Fruit fly (Drosophila melanogaster) whole organism, embryonic: ENCODE measurements around the gene CG9932.
A peak's percentile ranks its signal among the peaks of the same experiment; 100 is the strongest.

ENCODE experiments used
- Atf3 ChIP-seq: fragments of 200-800 bp; sonication (Bioruptor generic); optimal IDR thresholded peaks from 3 replicates; lab custom pipeline; 2016; ENCODE audit warnings: missing biosample characterization, missing genetic modification characterization
- Blimp-1 ChIP-seq: fragments of 200-800 bp; sonication (Bioruptor generic); optimal IDR thresholded peaks from 3 replicates; lab custom pipeline; 2018; ENCODE audit warnings: missing biosample characterization, missing genetic modification characterization, mild to moderate bottlenecking, moderate library complexity, missing genetic modification reagents
- CG10267 ChIP-seq: fragments of 200-800 bp; sonication (Bioruptor generic); optimal IDR thresholded peaks from 2 replicates; lab custom pipeline; 2018; ENCODE audit warnings: missing biosample characterization, mild to moderate bottlenecking, missing genetic modification characterization, moderate library complexity
- CG11504 ChIP-seq: fragments of 200-800 bp; sonication (Bioruptor generic); optimal IDR thresholded peaks from 3 replicates; lab custom pipeline; 2019; ENCODE audit warnings: missing biosample characterization, mild to moderate bottlenecking, missing genetic modification characterization, moderate library complexity
- CG12236 ChIP-seq: fragments of 200-800 bp; sonication (Bioruptor generic); optimal IDR thresholded peaks from 2 replicates; lab custom pipeline; 2016; ENCODE audit warnings: missing biosample characterization, missing genetic modification characterization
- CG12391 ChIP-seq: fragments of 200-800 bp; sonication (Bioruptor generic); optimal IDR thresholded peaks from 3 replicates; lab custom pipeline; 2018; ENCODE audit warnings: missing biosample characterization, mild to moderate bottlenecking, missing genetic modification characterization, moderate library complexity
- CG17186 ChIP-seq: fragments of 200-800 bp; sonication (Bioruptor generic); optimal IDR thresholded peaks from 3 replicates; lab custom pipeline; 2017; ENCODE audit warnings: missing biosample characterization, missing genetic modification reagents, missing genetic modification characterization
- CG17361 ChIP-seq: fragments of 200-800 bp; sonication (Bioruptor generic); IDR thresholded peaks from 3 replicates; pipeline ENCODE4 v1.3.6; 2022; ENCODE audit warnings: missing biosample characterization, missing genetic modification characterization
- CG18262 ChIP-seq: fragments of 200-800 bp; optimal IDR thresholded peaks from 3 replicates; lab custom pipeline; 2019; ENCODE audit warnings: missing biosample characterization, mild to moderate bottlenecking, missing genetic modification characterization, moderate library complexity
- CG18599 ChIP-seq: fragments of 200-800 bp; sonication (Bioruptor generic); optimal IDR thresholded peaks from 3 replicates; lab custom pipeline; 2017; ENCODE audit warnings: missing biosample characterization, missing genetic modification characterization, mild to moderate bottlenecking, moderate library complexity, missing genetic modification reagents
- CG18619 ChIP-seq: fragments of 200-800 bp; sonication (Bioruptor generic); optimal IDR thresholded peaks from 3 replicates; lab custom pipeline; 2017; ENCODE audit warnings: missing biosample characterization, mild to moderate bottlenecking, missing genetic modification characterization
- CG2875 ChIP-seq: fragments of 200-800 bp; sonication (Bioruptor generic); optimal IDR thresholded peaks from 2 replicates; lab custom pipeline; 2017; ENCODE audit warnings: missing biosample characterization, mild to moderate bottlenecking, missing genetic modification characterization, missing genetic modification reagents
- CG30431 ChIP-seq: fragments of 200-800 bp; sonication (Bioruptor generic); optimal IDR thresholded peaks from 2 replicates; lab custom pipeline; 2017; ENCODE audit warnings: missing biosample characterization, missing genetic modification characterization
- CG31388 ChIP-seq: fragments of 200-800 bp; sonication (Bioruptor generic); optimal IDR thresholded peaks from 2 replicates; lab custom pipeline; 2016; ENCODE audit warnings: missing biosample characterization, missing genetic modification characterization
- CG4282 ChIP-seq: fragments of 200-800 bp; sonication (Bioruptor generic); optimal IDR thresholded peaks from 2 replicates; lab custom pipeline; 2016; ENCODE audit warnings: missing biosample characterization, missing genetic modification characterization
- CG4328 ChIP-seq: fragments of 200-800 bp; sonication (Bioruptor generic); optimal IDR thresholded peaks from 3 replicates; lab custom pipeline; 2017; ENCODE audit warnings: missing biosample characterization, missing genetic modification reagents, missing genetic modification characterization
- CG4820 ChIP-seq: fragments of 200-800 bp; sonication (Bioruptor generic); optimal IDR thresholded peaks from 3 replicates; lab custom pipeline; 2016; ENCODE audit warnings: missing biosample characterization, missing genetic modification characterization
- CG6813 ChIP-seq: fragments of 200-800 bp; sonication (Bioruptor generic); optimal IDR thresholded peaks from 2 replicates; lab custom pipeline; 2017; ENCODE audit warnings: missing biosample characterization, missing genetic modification characterization, mild to moderate bottlenecking, moderate library complexity, missing genetic modification reagents
- CG7556 ChIP-seq: fragments of 200-800 bp; sonication (Bioruptor generic); optimal IDR thresholded peaks from 2 replicates; lab custom pipeline; 2017; ENCODE audit warnings: missing biosample characterization, mild to moderate bottlenecking, missing genetic modification characterization
- CG7987 ChIP-seq: fragments of 200-800 bp; sonication (Bioruptor generic); optimal IDR thresholded peaks from 2 replicates; lab custom pipeline; 2018; ENCODE audit warnings: missing biosample characterization, mild to moderate bottlenecking, missing genetic modification characterization, moderate library complexity
- CG9876 ChIP-seq: fragments of 200-800 bp; sonication (Bioruptor generic); optimal IDR thresholded peaks from 2 replicates; lab custom pipeline; 2016; ENCODE audit warnings: missing biosample characterization, missing genetic modification characterization
- Camta ChIP-seq: fragments of 200-800 bp; sonication (Bioruptor generic); optimal IDR thresholded peaks from 2 replicates; lab custom pipeline; 2016; ENCODE audit warnings: missing biosample characterization, missing genetic modification characterization
- CkIIα-i1 ChIP-seq: fragments of 200-800 bp; sonication (Bioruptor generic); IDR thresholded peaks from 2 replicates; pipeline ENCODE4 v1.3.6; 2022; ENCODE audit warnings: missing biosample characterization, missing genetic modification characterization
- Dbx ChIP-seq: fragments of 200-800 bp; sonication (Bioruptor generic); IDR thresholded peaks from 3 replicates; pipeline ENCODE4 v1.3.6; 2022; ENCODE audit warnings: missing biosample characterization, missing genetic modification characterization
- Drgx ChIP-seq: fragments of 200-800 bp; sonication (Bioruptor generic); IDR thresholded peaks from 2 replicates; pipeline ENCODE4 v1.3.6; 2022; ENCODE audit warnings: missing biosample characterization, missing genetic modification characterization
- Ets65A ChIP-seq: fragments of 200-800 bp; sonication (Bioruptor generic); peaks from one replicate; lab custom pipeline; 2016; ENCODE audit warnings: missing biosample characterization, missing genetic modification characterization
- GATAe ChIP-seq: fragments of 200-800 bp; sonication (Bioruptor generic); conservative IDR thresholded peaks from 2 replicates; pipeline ENCODE4 v1.3.6; 2022; ENCODE audit warnings: missing biosample characterization, missing genetic modification characterization
- Hr51 ChIP-seq, 2 experiments: fragments of 200-800 bp; sonication (Bioruptor generic); optimal IDR thresholded peaks; 2 replicates in 1 of 2; 3 replicates in 1 of 2; lab custom pipeline; 2016 to 2018; ENCODE audit warnings: missing biosample characterization in 2 of 2, missing genetic modification characterization in 2 of 2, mild to moderate bottlenecking in 1 of 2, moderate library complexity in 1 of 2
- Lhr ChIP-seq: fragments of 200-800 bp; sonication (Bioruptor generic); optimal IDR thresholded peaks from 3 replicates; lab custom pipeline; 2017; ENCODE audit warnings: mild to moderate bottlenecking, missing biosample characterization, missing genetic modification reagents, missing genetic modification characterization
- NC2β ChIP-seq: fragments of 200-800 bp; sonication (Bioruptor generic); optimal IDR thresholded peaks from 2 replicates; lab custom pipeline; 2016; ENCODE audit warnings: missing biosample characterization, missing genetic modification characterization
- Nf-YC ChIP-seq: fragments of 200-800 bp; optimal IDR thresholded peaks from 3 replicates; lab custom pipeline; 2019; ENCODE audit warnings: missing biosample characterization, mild to moderate bottlenecking, missing genetic modification characterization, moderate library complexity
- Ptx1 ChIP-seq: fragments of 200-800 bp; sonication (Bioruptor generic); IDR thresholded peaks from 2 replicates; pipeline ENCODE4 v1.3.6; 2022; ENCODE audit warnings: missing biosample characterization, missing genetic modification characterization
- Vsx1 ChIP-seq: fragments of 200-800 bp; sonication (Bioruptor generic); optimal IDR thresholded peaks from 2 replicates; lab custom pipeline; 2017; ENCODE audit warnings: missing biosample characterization, mild to moderate bottlenecking, missing genetic modification characterization, missing genetic modification reagents
- corto ChIP-seq: fragments of 200-800 bp; sonication (Bioruptor generic); optimal IDR thresholded peaks from 2 replicates; lab custom pipeline; 2016; ENCODE audit warnings: missing biosample characterization, mild to moderate bottlenecking, missing genetic modification characterization, moderate library complexity
- cwo ChIP-seq: fragments of 200-800 bp; sonication (Bioruptor generic); optimal IDR thresholded peaks from 3 replicates; lab custom pipeline; 2017; ENCODE audit warnings: missing biosample characterization, missing genetic modification characterization, mild to moderate bottlenecking, moderate library complexity, missing genetic modification reagents
- esg ChIP-seq: fragments of 200-800 bp; sonication (Bioruptor generic); conservative IDR thresholded peaks from 2 replicates; pipeline ENCODE4 v1.3.6; 2022; ENCODE audit warnings: missing biosample characterization, missing genetic modification characterization
- eyg ChIP-seq: fragments of 200-800 bp; sonication (Bioruptor generic); optimal IDR thresholded peaks from 3 replicates; lab custom pipeline; 2016; ENCODE audit warnings: missing biosample characterization, missing genetic modification characterization
- gt ChIP-seq: fragments of 200-800 bp; sonication (Bioruptor generic); IDR thresholded peaks from 2 replicates; pipeline ENCODE4 v1.3.6; 2022; ENCODE audit warnings: missing biosample characterization, missing genetic modification characterization
- insv ChIP-seq, 2 experiments: fragments of 200-800 bp; sonication (Bioruptor generic); optimal IDR thresholded peaks; 3 replicates each; lab custom pipeline; 2016 to 2018; ENCODE audit warnings: missing biosample characterization in 2 of 2, missing genetic modification characterization in 2 of 2
- kni ChIP-seq: fragments of 200-800 bp; sonication (Bioruptor generic); optimal IDR thresholded peaks from 3 replicates; lab custom pipeline; 2017; ENCODE audit warnings: mild to moderate bottlenecking, missing biosample characterization, missing genetic modification reagents, missing genetic modification characterization
- lmd ChIP-seq: fragments of 200-800 bp; sonication (Bioruptor generic); IDR thresholded peaks from 2 replicates; pipeline ENCODE4 v1.3.6; 2022; ENCODE audit warnings: missing biosample characterization, missing genetic modification characterization
- pan ChIP-seq, 4 experiments: fragments of >200 bp in 3 of 4; fragments of 200-800 bp in 1 of 4; sonication (Bioruptor generic) in 1 of 4; optimal IDR thresholded peaks in 3 of 4; IDR thresholded peaks in 1 of 4; 2 replicates each; pipeline versions ENCODE4 v1.3.6 to Lab custom; 2017 to 2022; ENCODE audit warnings: missing biosample characterization in 2 of 4, missing genetic modification characterization in 2 of 4, mixed read lengths in 1 of 4
- pzg ChIP-seq: fragments of 200-800 bp; sonication (Bioruptor generic); optimal IDR thresholded peaks from 3 replicates; lab custom pipeline; 2018; ENCODE audit warnings: missing biosample characterization, mild to moderate bottlenecking, missing genetic modification characterization, moderate library complexity
- slou ChIP-seq: fragments of 200-800 bp; sonication (Bioruptor generic); optimal IDR thresholded peaks from 3 replicates; lab custom pipeline; 2016; ENCODE audit warnings: missing biosample characterization, missing genetic modification characterization
- sqz ChIP-seq: fragments of 200-800 bp; sonication (Bioruptor generic); optimal IDR thresholded peaks from 3 replicates; lab custom pipeline; 2018; ENCODE audit warnings: missing biosample characterization, mild to moderate bottlenecking, missing genetic modification characterization
- tio ChIP-seq: fragments of 200-800 bp; sonication (Bioruptor generic); optimal IDR thresholded peaks from 2 replicates; lab custom pipeline; 2017; ENCODE audit warnings: missing biosample characterization, missing genetic modification characterization, inconsistent platforms
- tup ChIP-seq: fragments of 200-800 bp; sonication (Bioruptor generic); optimal IDR thresholded peaks from 2 replicates; lab custom pipeline; 2016; ENCODE audit warnings: missing biosample characterization, mild to moderate bottlenecking, missing genetic modification characterization, moderate library complexity
- unc-4 ChIP-seq: fragments of 200-800 bp; sonication (Bioruptor generic); IDR thresholded peaks from 2 replicates; pipeline ENCODE4 v1.3.6; 2022; ENCODE audit warnings: missing biosample characterization, missing genetic modification characterization; ENCODE audit not compliant: partially characterized antibody
- unpg ChIP-seq: fragments of 200-800 bp; sonication (Bioruptor generic); optimal IDR thresholded peaks from 3 replicates; lab custom pipeline; 2018; ENCODE audit warnings: missing biosample characterization, mild to moderate bottlenecking, missing genetic modification characterization, moderate library complexity

CG9932 gene

DNA sequence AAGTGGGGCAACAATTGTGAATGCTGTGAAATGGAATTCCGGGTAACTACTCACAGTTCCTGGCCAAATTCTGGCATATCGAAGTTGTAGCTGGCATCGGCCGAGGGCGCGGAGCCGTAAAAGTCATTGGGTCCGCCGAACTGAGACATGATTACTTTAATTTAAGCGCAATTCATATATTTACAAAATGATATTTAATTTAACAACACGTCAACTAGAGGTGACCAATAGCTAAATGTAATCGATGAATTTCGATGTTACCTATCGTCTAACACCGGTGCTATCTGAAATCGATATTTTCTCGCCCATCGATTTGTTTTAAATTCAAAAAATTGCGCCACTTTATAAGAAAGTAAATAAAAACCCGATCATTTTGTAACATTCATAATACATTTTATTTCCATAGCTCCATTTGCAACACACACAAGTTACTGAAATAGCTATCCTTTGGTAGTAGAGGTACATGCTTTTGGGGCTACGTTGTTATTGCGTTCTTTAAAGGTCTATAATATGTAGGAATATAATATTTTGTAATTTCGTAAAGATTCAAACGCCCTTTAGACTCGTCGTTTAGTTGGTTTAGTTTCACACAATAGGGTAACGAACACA, 59.4 kb downstream of the CG9932 start, which contains the start of gene Yip1d1 (continued):
- no peak for TF ChIP-seq CG12236 (GFP tag; lab: Kevin White, UChicago)
- no peak for TF ChIP-seq gt
- TF ChIP-seq tio: no peak
- 0 out of 3 replicates have a peak, but pooled peaks have one; percentile 32 for TF ChIP-seq Dbx (GFP tag; lab: Robert Waterston, UW)
- no peak for TF ChIP-seq CG17361
- no peak for TF ChIP-seq pan (optimal IDR thresholded peaks at IDR 0.05; lab: Kevin White, UChicago)
- no peak for TF ChIP-seq pan (GFP tag; optimal IDR thresholded peaks at IDR 0.05 in 1 of 2, IDR thresholded peaks at IDR 0.05 in 1 of 2)
- TF ChIP-seq lmd (GFP tag; lab: Robert Waterston, UW): no peak
- no peak for TF ChIP-seq cwo (GFP tag; lab: Kevin White, UChicago)
- TF ChIP-seq CG18619 (GFP tag; lab: Kevin White, UChicago): no peak
- no peak for TF ChIP-seq CG31388 (GFP tag; lab: Kevin White, UChicago)
- no peak for TF ChIP-seq unpg (GFP tag; lab: Kevin White, UChicago)
- peak; percentile 97 for TF ChIP-seq unc-4
- TF ChIP-seq Vsx1 (GFP tag; lab: Kevin White, UChicago): no peak
- no peak for TF ChIP-seq CkIIα-i1
- no peak for TF ChIP-seq NC2β
- no peak for TF ChIP-seq Nf-YC
- no peak for TF ChIP-seq Hr51 (GFP tag; optimal IDR thresholded peaks at IDR 0.05; lab: Kevin White, UChicago)
- no peak for TF ChIP-seq CG7556 (GFP tag; lab: Kevin White, UChicago)
- no peak for TF ChIP-seq sqz (GFP tag; lab: Kevin White, UChicago)
- no peak for TF ChIP-seq CG4282 (GFP tag; lab: Kevin White, UChicago)
- no peak for TF ChIP-seq CG18262 (tag; lab: Kevin White, UChicago)
- peak; percentile 70 for TF ChIP-seq pzg (GFP tag; lab: Kevin White, UChicago)
- no peak for TF ChIP-seq GATAe (GFP tag; lab: Robert Waterston, UW)
- no peak for TF ChIP-seq CG11504
- TF ChIP-seq insv (GFP tag; optimal IDR thresholded peaks at IDR 0.05; lab: Kevin White, UChicago): no peak
- no peak for TF ChIP-seq CG4328 (GFP tag; lab: Kevin White, UChicago)
- no peak for TF ChIP-seq eyg (GFP tag; lab: Kevin White, UChicago)
- TF ChIP-seq CG4820: no peak
- TF ChIP-seq Atf3 (GFP tag; lab: Kevin White, UChicago): no peak
- no peak for TF ChIP-seq CG17186
- TF ChIP-seq Lhr (GFP tag; lab: Kevin White, UChicago): no peak
- TF ChIP-seq slou (GFP tag; lab: Kevin White, UChicago): no peak
- no peak for TF ChIP-seq kni (GFP tag; lab: Kevin White, UChicago)
- peak; percentile 59 for TF ChIP-seq Ets65A
- no peak for TF ChIP-seq CG9876 (GFP tag; lab: Kevin White, UChicago)
- TF ChIP-seq Ptx1 (GFP tag; lab: Robert Waterston, UW): no peak
- TF ChIP-seq tup (GFP tag; lab: Kevin White, UChicago): no peak
- TF ChIP-seq Drgx: no peak
- no peak for TF ChIP-seq CG6813 (GFP tag; lab: Kevin White, UChicago)
- no peak for TF ChIP-seq esg
- TF ChIP-seq CG10267: peak; percentile 52
- TF ChIP-seq CG12391 (tag; lab: Kevin White, UChicago): no peak
- TF ChIP-seq CG7987 (GFP tag; lab: Kevin White, UChicago): no peak
- no peak for TF ChIP-seq CG18599 (GFP tag; lab: Kevin White, UChicago)
- TF ChIP-seq Camta (GFP tag; lab: Kevin White, UChicago): no peak
- TF ChIP-seq corto (GFP tag; lab: Kevin White, UChicago): no peak
- no peak for TF ChIP-seq CG30431 (GFP tag; lab: Kevin White, UChicago)
- TF ChIP-seq Blimp-1: no peak
- TF ChIP-seq CG2875 (GFP tag; lab: Kevin White, UChicago): no peak
